Worm (Caenorhabditis elegans) whole organism, young adult: ENCODE results near the gene C09F12.3.
A peak's percentile ranks its signal among the peaks of the same experiment; 100 is the strongest.

Experiments
- ceh-27 ChIP-seq: fragments of 200-800 bp; sonication (Bioruptor generic); optimal IDR thresholded peaks from 2 replicates; lab custom pipeline; 2018; ENCODE audit warnings: mild to moderate bottlenecking, missing genetic modification characterization, moderate library complexity, missing compliant biosample characterization
- him-1 ChIP-seq: sonication (generic microtip); optimal IDR thresholded peaks from 2 replicates; lab custom pipeline; 2016; ENCODE audit warnings: missing genotype, missing genetic modification reagents, missing genetic modification characterization, missing compliant biosample characterization
- nhr-80 ChIP-seq: sonication (generic microtip); optimal IDR thresholded peaks from 2 replicates; lab custom pipeline; 2016; ENCODE audit warnings: missing genetic modification characterization, missing compliant biosample characterization
- pha-4 ChIP-seq: fragments of 150-350 bp; sonication (generic microtip); optimal IDR thresholded peaks from 2 replicates; lab custom pipeline; 2014; ENCODE audit warnings: missing biosample characterization, missing genetic modification reagents, missing genetic modification characterization
- unc-62 ChIP-seq: fragments of 150-350 bp; optimal IDR thresholded peaks from 2 replicates; lab custom pipeline; 2014; ENCODE audit warnings: missing biosample characterization, missing genetic modification reagents, missing genetic modification characterization

DNA sequence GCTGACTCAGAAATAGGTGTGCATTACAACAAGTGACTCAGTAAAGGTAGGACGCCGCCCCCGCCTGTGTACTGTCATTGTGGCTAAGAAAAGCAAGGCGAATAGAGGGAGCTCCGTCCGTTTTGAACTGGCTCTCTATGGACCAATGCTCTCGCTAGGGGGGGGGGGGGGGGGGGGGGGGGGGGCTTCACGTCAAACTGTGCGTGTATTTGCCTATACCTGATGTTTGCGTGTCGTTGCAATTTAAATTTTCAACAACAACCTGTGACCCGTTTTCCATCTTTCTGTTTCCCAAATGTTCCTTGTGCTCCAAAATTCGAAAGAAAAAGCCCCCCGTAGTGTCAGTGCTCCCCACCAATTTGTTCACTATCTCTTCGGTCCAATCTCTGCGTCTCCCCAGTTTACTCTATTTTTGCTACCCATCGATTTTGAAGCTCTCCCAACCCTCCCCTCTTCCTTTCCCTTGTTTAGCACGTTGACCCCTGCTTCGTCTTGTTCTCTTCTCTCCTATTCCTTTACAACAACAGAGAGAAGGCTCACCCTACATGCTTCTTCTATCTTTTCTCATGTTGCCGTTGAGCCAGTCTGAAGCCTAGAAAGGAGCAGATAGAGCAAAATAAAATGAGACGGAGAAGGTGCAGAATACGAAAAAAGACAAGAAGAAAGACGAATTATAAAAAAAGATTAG, 8.1 kb downstream of the C09F12.3 start:
- TF ChIP-seq ceh-27 (GFP tag; lab: Kevin White, UChicago): no peak
- no peak for TF ChIP-seq unc-62 (GFP tag; lab: Kevin White, UChicago)
- no peak for TF ChIP-seq him-1
- peak; percentile 23 for TF ChIP-seq nhr-80 (tag; lab: Kevin White, UChicago)
- no peak for TF ChIP-seq pha-4 (tag; lab: Kevin White, UChicago)
